Worm (Caenorhabditis elegans) whole organism, L2 larva: ENCODE measurements around the gene oef-1.

Experiments
- C34F6.9 ChIP-seq: fragments of 150-350 bp; optimal IDR thresholded peaks from 2 replicates; lab custom pipeline; 2014; ENCODE audit warnings: missing biosample characterization, missing genetic modification characterization
- F13H6.1 ChIP-seq: sonication (generic microtip); optimal IDR thresholded peaks from 2 replicates; lab custom pipeline; 2016; ENCODE audit warnings: missing genetic modification characterization, missing compliant biosample characterization
- R02D3.7 ChIP-seq: fragments of 150-350 bp; optimal IDR thresholded peaks from 2 replicates; lab custom pipeline; 2014; ENCODE audit warnings: missing biosample characterization, missing genetic modification characterization
- ZK546.5 ChIP-seq: sonication (generic microtip); optimal IDR thresholded peaks from 2 replicates; lab custom pipeline; 2017; ENCODE audit warnings: missing biosample characterization, missing genetic modification characterization
- alr-1 ChIP-seq: fragments of 150-350 bp; optimal IDR thresholded peaks from 2 replicates; lab custom pipeline; 2014; ENCODE audit warnings: missing biosample characterization, missing genetic modification characterization
- ama-1 ChIP-seq: fragments of 150-350 bp; optimal IDR thresholded peaks from 2 replicates; lab custom pipeline; 2018; ENCODE audit warnings: inconsistent platforms
- blmp-1 ChIP-seq: sonication (generic microtip); optimal IDR thresholded peaks from 2 replicates; lab custom pipeline; 2017; ENCODE audit warnings: missing genetic modification characterization, mild to moderate bottlenecking, missing compliant biosample characterization, antibody characterized with exemption, moderate library complexity; ENCODE audit not compliant: insufficient read depth
- ceh-16 ChIP-seq: fragments of 150-350 bp; optimal IDR thresholded peaks from 2 replicates; lab custom pipeline; 2014; ENCODE audit warnings: missing biosample characterization, missing genetic modification characterization
- ceh-82 ChIP-seq: fragments of 150-350 bp; optimal IDR thresholded peaks from 2 replicates; lab custom pipeline; 2014; ENCODE audit warnings: missing biosample characterization, missing genetic modification characterization
- crh-2 ChIP-seq: sonication (generic microtip); optimal IDR thresholded peaks from 2 replicates; lab custom pipeline; 2017; ENCODE audit warnings: missing biosample characterization, missing genetic modification characterization
- dmd-4 ChIP-seq: sonication (generic microtip); optimal IDR thresholded peaks from 2 replicates; lab custom pipeline; 2017; ENCODE audit warnings: missing biosample characterization, missing genetic modification characterization
- egl-27 ChIP-seq: sonication (generic microtip); optimal IDR thresholded peaks from 3 replicates; lab custom pipeline; 2017; ENCODE audit warnings: missing biosample characterization, missing genetic modification reagents, missing genetic modification characterization
- elt-1 ChIP-seq: fragments of 150-350 bp; optimal IDR thresholded peaks from 2 replicates; lab custom pipeline; 2014; ENCODE audit warnings: missing biosample characterization, missing genetic modification characterization
- elt-3 ChIP-seq: sonication (generic microtip); optimal IDR thresholded peaks from 2 replicates; lab custom pipeline; 2017; ENCODE audit warnings: missing biosample characterization, missing genetic modification characterization
- fos-1 ChIP-seq: fragments of 150-350 bp; optimal IDR thresholded peaks from 2 replicates; lab custom pipeline; 2014; ENCODE audit warnings: missing biosample characterization, missing genetic modification characterization
- gmeb-1 ChIP-seq: fragments of 150-350 bp; optimal IDR thresholded peaks from 2 replicates; lab custom pipeline; 2014; ENCODE audit warnings: missing biosample characterization, missing genetic modification characterization
- lin-11 ChIP-seq: fragments of 150-350 bp; sonication (generic microtip); optimal IDR thresholded peaks from 2 replicates; lab custom pipeline; 2014; ENCODE audit warnings: missing biosample characterization, missing genetic modification characterization, inconsistent platforms, mixed read lengths
- lin-13 ChIP-seq: fragments of 150-350 bp; optimal IDR thresholded peaks from 2 replicates; lab custom pipeline; 2014; ENCODE audit warnings: missing biosample characterization, missing genetic modification reagents, missing genetic modification characterization
- lin-39 ChIP-seq: fragments of 150-350 bp; optimal IDR thresholded peaks from 2 replicates; lab custom pipeline; 2014; ENCODE audit warnings: missing biosample characterization, missing genetic modification reagents, missing genetic modification characterization
- lsy-2 ChIP-seq, 2 experiments: fragments of 150-350 bp in 1 of 2; sonication (generic microtip) in 1 of 2; optimal IDR thresholded peaks; 2 replicates each; lab custom pipeline; 2014 to 2017; ENCODE audit warnings: missing biosample characterization in 2 of 2, missing genetic modification characterization in 2 of 2
- mab-5 ChIP-seq: fragments of 150-350 bp; optimal IDR thresholded peaks from 2 replicates; lab custom pipeline; 2014; ENCODE audit warnings: missing biosample characterization, missing genetic modification characterization
- mbf-1 ChIP-seq: sonication (generic microtip); optimal IDR thresholded peaks from 2 replicates; lab custom pipeline; 2017; ENCODE audit warnings: missing biosample characterization, missing genetic modification characterization
- mdl-1 ChIP-seq, 2 experiments: fragments of 150-350 bp in 1 of 2; sonication (generic microtip) in 1 of 2; optimal IDR thresholded peaks; 2 replicates each; lab custom pipeline; 2017; ENCODE audit warnings: missing biosample characterization in 2 of 2, missing genetic modification characterization in 2 of 2
- nhr-10 ChIP-seq: sonication (generic microtip); optimal IDR thresholded peaks from 2 replicates; lab custom pipeline; 2017; ENCODE audit warnings: missing biosample characterization, missing genetic modification characterization
- nhr-11 ChIP-seq: fragments of 150-350 bp; optimal IDR thresholded peaks from 2 replicates; lab custom pipeline; 2014; ENCODE audit warnings: missing biosample characterization, missing genetic modification characterization
- nhr-12 ChIP-seq: fragments of 150-350 bp; optimal IDR thresholded peaks from 2 replicates; lab custom pipeline; 2014; ENCODE audit warnings: missing biosample characterization, missing genetic modification characterization
- nhr-129 ChIP-seq: fragments of 150-350 bp; optimal IDR thresholded peaks from 2 replicates; lab custom pipeline; 2014; ENCODE audit warnings: missing biosample characterization, missing genetic modification characterization
- nhr-21 ChIP-seq: fragments of 150-350 bp; optimal IDR thresholded peaks from 2 replicates; lab custom pipeline; 2014; ENCODE audit warnings: missing biosample characterization, missing genetic modification characterization
- nhr-23 ChIP-seq: fragments of 150-350 bp; optimal IDR thresholded peaks from 2 replicates; lab custom pipeline; 2014; ENCODE audit warnings: missing biosample characterization, missing genetic modification reagents, missing genetic modification characterization
- nhr-237 ChIP-seq: fragments of 150-350 bp; optimal IDR thresholded peaks from 2 replicates; lab custom pipeline; 2014; ENCODE audit warnings: missing biosample characterization, missing genetic modification characterization
- nhr-25 ChIP-seq: fragments of 150-350 bp; sonication (generic microtip); optimal IDR thresholded peaks from 3 replicates; lab custom pipeline; 2014; ENCODE audit warnings: missing biosample characterization, missing genetic modification characterization
- nhr-6 ChIP-seq: fragments of 150-350 bp; optimal IDR thresholded peaks from 2 replicates; lab custom pipeline; 2014; ENCODE audit warnings: missing biosample characterization, missing genetic modification characterization
- nhr-77 ChIP-seq: fragments of 150-350 bp; optimal IDR thresholded peaks from 2 replicates; lab custom pipeline; 2014; ENCODE audit warnings: missing biosample characterization, missing genetic modification characterization
- peb-1 ChIP-seq: fragments of 150-350 bp; optimal IDR thresholded peaks from 2 replicates; lab custom pipeline; 2014; ENCODE audit warnings: missing biosample characterization, missing genetic modification characterization
- skn-1 ChIP-seq: sonication (generic microtip); optimal IDR thresholded peaks from 2 replicates; lab custom pipeline; 2017; ENCODE audit warnings: missing biosample characterization, missing genetic modification characterization
- sma-3 ChIP-seq: sonication (generic microtip); optimal IDR thresholded peaks from 2 replicates; lab custom pipeline; 2016; ENCODE audit warnings: missing genetic modification reagents, missing genetic modification characterization, missing compliant biosample characterization
- sma-9 ChIP-seq, 2 experiments: fragments of 150-350 bp in 1 of 2; sonication (generic microtip) in 1 of 2; optimal IDR thresholded peaks; 2 replicates each; lab custom pipeline; 2014 to 2016; ENCODE audit warnings: missing genetic modification characterization in 2 of 2, mild to moderate bottlenecking in 1 of 2, missing biosample characterization in 1 of 2, missing compliant biosample characterization in 1 of 2, missing genetic modification reagents in 1 of 2, moderate library complexity in 1 of 2
- snpc-4 ChIP-seq: fragments of 150-350 bp; optimal IDR thresholded peaks from 2 replicates; lab custom pipeline; 2014; ENCODE audit warnings: missing biosample characterization, missing genetic modification characterization
- unc-39 ChIP-seq: fragments of 150-350 bp; optimal IDR thresholded peaks from 2 replicates; lab custom pipeline; 2014; ENCODE audit warnings: missing biosample characterization, missing genetic modification characterization
- unc-55 ChIP-seq: fragments of 150-350 bp; sonication (generic microtip); optimal IDR thresholded peaks from 3 replicates; lab custom pipeline; 2014; ENCODE audit warnings: missing biosample characterization, missing genetic modification reagents, missing genetic modification characterization
- unc-62 ChIP-seq: fragments of 150-350 bp; optimal IDR thresholded peaks from 2 replicates; lab custom pipeline; 2014; ENCODE audit warnings: missing biosample characterization, missing genetic modification reagents, missing genetic modification characterization
- ztf-1 ChIP-seq: fragments of 200-800 bp; sonication (Bioruptor generic); conservative IDR thresholded peaks from 2 replicates; pipeline ENCODE4 v1.3.6; 2022; ENCODE audit warnings: missing genetic modification characterization, missing compliant biosample characterization
- ztf-11 ChIP-seq: sonication (generic microtip); optimal IDR thresholded peaks from 2 replicates; lab custom pipeline; 2017; ENCODE audit warnings: missing biosample characterization, missing genetic modification characterization
- ztf-4 ChIP-seq: fragments of 150-350 bp; optimal IDR thresholded peaks from 2 replicates; lab custom pipeline; 2014; ENCODE audit warnings: missing biosample characterization, missing genetic modification characterization

The oef-1 gene

ce11 chrIV:7505866-7506488 is 42.2 kb upstream of the oef-1 start:
- no peak for TF ChIP-seq F13H6.1 (tag; lab: Kevin White, UChicago)
- no peak for TF ChIP-seq elt-3 (tag; lab: Kevin White, UChicago)
- no peak for TF ChIP-seq lin-39 (tag; lab: Kevin White, UChicago)
- TF ChIP-seq sma-3 (GFP tag; lab: Kevin White, UChicago): peak; percentile 30
- TF ChIP-seq unc-39 (tag; lab: Kevin White, UChicago): no peak
- TF ChIP-seq nhr-25: peak; percentile 23
- no peak for TF ChIP-seq skn-1
- no peak for TF ChIP-seq ztf-1 (GFP tag; lab: Robert Waterston, UW)
- TF ChIP-seq nhr-10 (tag; lab: Kevin White, UChicago): no peak
- peak; percentile 53 for TF ChIP-seq nhr-6 (tag; lab: Kevin White, UChicago)
- peak; percentile 12 for TF ChIP-seq ztf-4 (tag; lab: Kevin White, UChicago)
- TF ChIP-seq fos-1 (tag; lab: Kevin White, UChicago): peak; percentile 14
- no peak for TF ChIP-seq nhr-23
- no peak for TF ChIP-seq R02D3.7 (tag; lab: Kevin White, UChicago)
- peak in 1 of 2 experiments; percentile 33 for TF ChIP-seq lsy-2 (tag; optimal IDR thresholded peaks at IDR 0.05; lab: Kevin White, UChicago)
- TF ChIP-seq nhr-129 (tag; lab: Kevin White, UChicago): peak; percentile 74
- TF ChIP-seq blmp-1: no peak
- peak; percentile 66 for TF ChIP-seq sma-9 (GFP tag; optimal IDR thresholded peaks at IDR 0.05; lab: Kevin White, UChicago)
- no peak for TF ChIP-seq sma-9 (tag; optimal IDR thresholded peaks at IDR 0.05; lab: Kevin White, UChicago)
- no peak for TF ChIP-seq nhr-12
- TF ChIP-seq lin-13 (GFP tag; lab: Kevin White, UChicago): peak; percentile 13
- no peak for TF ChIP-seq crh-2
- TF ChIP-seq ama-1 (lab: Kevin White, UChicago): peak; percentile 78
- TF ChIP-seq alr-1: no peak
- TF ChIP-seq, all 48 proteins: peak for 10

ce11 chrIV:7506711-7507110 is 41.5 kb upstream of the oef-1 start:
- TF ChIP-seq nhr-23: no peak
- TF ChIP-seq ZK546.5 (tag; lab: Kevin White, UChicago): no peak
- no peak for TF ChIP-seq gmeb-1 (tag; lab: Kevin White, UChicago)
- no peak for TF ChIP-seq unc-39 (tag; lab: Kevin White, UChicago)
- TF ChIP-seq snpc-4 (tag; lab: Kevin White, UChicago): no peak
- TF ChIP-seq ztf-1 (GFP tag; lab: Robert Waterston, UW): no peak
- TF ChIP-seq mbf-1: no peak
- no peak for TF ChIP-seq nhr-11 (tag; lab: Kevin White, UChicago)
- no peak for TF ChIP-seq lin-13 (GFP tag; lab: Kevin White, UChicago)
- no peak for TF ChIP-seq ztf-4 (tag; lab: Kevin White, UChicago)
- no peak for TF ChIP-seq sma-9 (GFP tag; optimal IDR thresholded peaks at IDR 0.05; lab: Kevin White, UChicago)
- TF ChIP-seq sma-9 (tag; optimal IDR thresholded peaks at IDR 0.05; lab: Kevin White, UChicago): no peak
- TF ChIP-seq ama-1 (lab: Kevin White, UChicago): no peak
- TF ChIP-seq peb-1: no peak
- no peak for TF ChIP-seq nhr-129 (tag; lab: Kevin White, UChicago)
- TF ChIP-seq F13H6.1 (tag; lab: Kevin White, UChicago): no peak
- no peak for TF ChIP-seq mdl-1 (tag; optimal IDR thresholded peaks at IDR 0.05; lab: Kevin White, UChicago)
- TF ChIP-seq lin-39 (tag; lab: Kevin White, UChicago): no peak
- TF ChIP-seq C34F6.9: no peak

- TF ChIP-seq C34F6.9 (peak; percentile 24), dmd-4 (tag; lab: Kevin White, UChicago) (no peak), F13H6.1 (tag; lab: Kevin White, UChicago) (peak; percentile 35), ceh-16 (no peak), mbf-1 (no peak), lin-11 (tag; lab: Kevin White, UChicago) (no peak), unc-55 (no peak), nhr-12 (no peak), lin-13 (GFP tag; lab: Kevin White, UChicago) (peak; percentile 21), crh-2 (peak; percentile 29), nhr-10 (tag; lab: Kevin White, UChicago) (no peak), elt-3 (tag; lab: Kevin White, UChicago) (no peak), ztf-1 (GFP tag; lab: Robert Waterston, UW) (no peak), unc-39 (tag; lab: Kevin White, UChicago) (no peak), lsy-2 (tag; optimal IDR thresholded peaks at IDR 0.05; lab: Kevin White, UChicago) (peak in 1 of 2 experiments; percentile 61), egl-27 (no peak), alr-1 (no peak), ztf-4 (tag; lab: Kevin White, UChicago) (no peak), nhr-237 (tag; lab: Kevin White, UChicago) (no peak), nhr-23 (no peak), ceh-82 (tag; lab: Kevin White, UChicago) (no peak), mdl-1 (tag; optimal IDR thresholded peaks at IDR 0.05; lab: Kevin White, UChicago) (peak in 1 of 2 experiments; percentile 1), elt-1 (no peak), snpc-4 (tag; lab: Kevin White, UChicago) (no peak), sma-9 (GFP tag; optimal IDR thresholded peaks at IDR 0.05; lab: Kevin White, UChicago) (peak; percentile 62), sma-9 (tag; optimal IDR thresholded peaks at IDR 0.05; lab: Kevin White, UChicago) (no peak), unc-62 (GFP tag; lab: Kevin White, UChicago) (no peak), nhr-6 (tag; lab: Kevin White, UChicago) (no peak), peb-1 (no peak), nhr-21 (tag; lab: Kevin White, UChicago) (peak; percentile 65), mab-5 (tag; lab: Kevin White, UChicago) (no peak), skn-1 (no peak), ama-1 (lab: Kevin White, UChicago) (peak; percentile 35), ztf-11 (tag; lab: Kevin White, UChicago) (no peak), nhr-77 (tag; lab: Kevin White, UChicago) (no peak), fos-1 (tag; lab: Kevin White, UChicago) (no peak)
Measured at ce11 chrIV:7507305-7507704, 40.9 kb upstream of the oef-1 start.
